Worm (Caenorhabditis elegans) whole organism, L4/young adult: ENCODE measurements around the gene Y105C5A.1.

Experiments used
- W03F9.2 ChIP-seq: fragments of 150-350 bp; optimal IDR thresholded peaks from 2 replicates; lab custom pipeline; 2014; ENCODE audit warnings: missing biosample characterization, missing genetic modification characterization
- dao-5 ChIP-seq: sonication (generic microtip); optimal IDR thresholded peaks from 2 replicates; lab custom pipeline; 2016; ENCODE audit warnings: missing genotype, missing genetic modification characterization, moderate library complexity, missing compliant biosample characterization
- him-1 ChIP-seq: sonication (generic microtip); optimal IDR thresholded peaks from 2 replicates; lab custom pipeline; 2016; ENCODE audit warnings: missing genotype, missing genetic modification reagents, missing genetic modification characterization, missing compliant biosample characterization

- TF ChIP-seq him-1 (tag; lab: Kevin White, UChicago) (no peak), dao-5 (tag; lab: Kevin White, UChicago) (no peak), W03F9.2 (tag; lab: Kevin White, UChicago) (no peak)
These were observed 28.9 kb upstream of the Y105C5A.1 start for ce11 chrIV:15593078-15593477.
